Worm (Caenorhabditis elegans) whole organism, late embryonic: ENCODE results near the gene srg-62.

Source experiments
- C08G9.2 ChIP-seq: sonication (generic microtip); optimal IDR thresholded peaks from 2 replicates; lab custom pipeline; 2016; ENCODE audit warnings: mild to moderate bottlenecking, missing genetic modification characterization, moderate library complexity, missing compliant biosample characterization
- C38D4.7 ChIP-seq: fragments of 200-800 bp; sonication (Bioruptor generic); optimal IDR thresholded peaks from 2 replicates; lab custom pipeline; 2018; ENCODE audit warnings: mild to moderate bottlenecking, missing genetic modification characterization, moderate library complexity, missing compliant biosample characterization
- F13H6.1 ChIP-seq: sonication (generic microtip); optimal IDR thresholded peaks from 2 replicates; lab custom pipeline; 2016; ENCODE audit warnings: missing genetic modification characterization, missing compliant biosample characterization
- K02D7.2 ChIP-seq: sonication (generic microtip); optimal IDR thresholded peaks from 2 replicates; lab custom pipeline; 2017; ENCODE audit warnings: mild to moderate bottlenecking, missing genetic modification characterization, missing compliant biosample characterization
- T23F11.4 ChIP-seq: fragments of 200-800 bp; sonication (Bioruptor generic); optimal IDR thresholded peaks from 2 replicates; lab custom pipeline; 2018; ENCODE audit warnings: mild to moderate bottlenecking, missing genetic modification characterization, missing compliant biosample characterization
- ama-1 ChIP-seq: fragments of 150-350 bp; optimal IDR thresholded peaks from 2 replicates; lab custom pipeline; 2014
- ceh-18 ChIP-seq: sonication (generic microtip); optimal IDR thresholded peaks from 2 replicates; lab custom pipeline; 2016; ENCODE audit warnings: missing genetic modification characterization, missing compliant biosample characterization
- ceh-22 ChIP-seq: sonication (generic microtip); optimal IDR thresholded peaks from 2 replicates; lab custom pipeline; 2017; ENCODE audit warnings: missing biosample characterization, missing genetic modification characterization
- ceh-24 ChIP-seq: sonication (generic microtip); optimal IDR thresholded peaks from 2 replicates; lab custom pipeline; 2016; ENCODE audit warnings: mild to moderate bottlenecking, missing genetic modification characterization, missing compliant biosample characterization
- ceh-31 ChIP-seq: sonication (generic microtip); optimal IDR thresholded peaks from 2 replicates; lab custom pipeline; 2016; ENCODE audit warnings: missing genetic modification characterization, missing compliant biosample characterization
- ceh-34 ChIP-seq: sonication (generic microtip); optimal IDR thresholded peaks from 2 replicates; lab custom pipeline; 2016; ENCODE audit warnings: mild to moderate bottlenecking, missing genetic modification characterization, missing compliant biosample characterization
- ceh-45 ChIP-seq: fragments of 200-800 bp; sonication (Bioruptor generic); IDR thresholded peaks from 2 replicates; pipeline ENCODE4 v1.3.6; 2022; ENCODE audit warnings: missing genetic modification reagents, missing genetic modification characterization, missing compliant biosample characterization
- ceh-48 ChIP-seq: sonication (generic microtip); optimal IDR thresholded peaks from 2 replicates; lab custom pipeline; 2016; ENCODE audit warnings: missing genetic modification characterization, inconsistent platforms, missing compliant biosample characterization
- ceh-6 ChIP-seq: fragments of 200-800 bp; sonication (Bioruptor generic); optimal IDR thresholded peaks from 2 replicates; lab custom pipeline; 2018; ENCODE audit warnings: mild to moderate bottlenecking, missing genetic modification characterization, missing compliant biosample characterization
- ceh-9 ChIP-seq: sonication (generic microtip); optimal IDR thresholded peaks from 2 replicates; lab custom pipeline; 2016; ENCODE audit warnings: mild to moderate bottlenecking, missing genetic modification characterization, inconsistent platforms, missing compliant biosample characterization
- che-1 ChIP-seq: sonication (generic microtip); optimal IDR thresholded peaks from 2 replicates; lab custom pipeline; 2016; ENCODE audit warnings: mild to moderate bottlenecking, missing genetic modification characterization, missing compliant biosample characterization
- dmd-4 ChIP-seq: sonication (generic microtip); optimal IDR thresholded peaks from 2 replicates; lab custom pipeline; 2016; ENCODE audit warnings: borderline replicate concordance, missing genetic modification characterization, missing compliant biosample characterization
- dve-1 ChIP-seq: sonication (generic microtip); optimal IDR thresholded peaks from 2 replicates; lab custom pipeline; 2017; ENCODE audit warnings: antibody characterized with exemption, mild to moderate bottlenecking, missing genetic modification characterization, missing compliant biosample characterization
- elt-4 ChIP-seq: sonication (generic microtip); optimal IDR thresholded peaks from 2 replicates; lab custom pipeline; 2016; ENCODE audit warnings: missing genetic modification characterization, missing compliant biosample characterization
- gmeb-2 ChIP-seq: sonication (generic microtip); optimal IDR thresholded peaks from 2 replicates; lab custom pipeline; 2016; ENCODE audit warnings: missing genetic modification characterization, inconsistent platforms, missing compliant biosample characterization
- hlh-15 ChIP-seq: sonication (generic microtip); optimal IDR thresholded peaks from 2 replicates; lab custom pipeline; 2016; ENCODE audit warnings: missing genetic modification characterization, missing compliant biosample characterization
- hlh-30 ChIP-seq: sonication (generic microtip); optimal IDR thresholded peaks from 2 replicates; lab custom pipeline; 2017; ENCODE audit warnings: antibody characterized with exemption, missing genetic modification characterization, missing compliant biosample characterization; ENCODE audit not compliant: insufficient read depth
- hlh-6 ChIP-seq: sonication (generic microtip); optimal IDR thresholded peaks from 2 replicates; lab custom pipeline; 2016; ENCODE audit warnings: missing genotype, missing genetic modification characterization, missing compliant biosample characterization
- lin-11 ChIP-seq: fragments of 200-800 bp; sonication (Bioruptor generic); optimal IDR thresholded peaks from 2 replicates; lab custom pipeline; 2018; ENCODE audit warnings: mild to moderate bottlenecking, missing genetic modification characterization, missing compliant biosample characterization
- madf-2 ChIP-seq: sonication (generic microtip); optimal IDR thresholded peaks from 2 replicates; lab custom pipeline; 2017; ENCODE audit warnings: missing genetic modification characterization, missing compliant biosample characterization
- nhr-232 ChIP-seq: sonication (generic microtip); optimal IDR thresholded peaks from 2 replicates; lab custom pipeline; 2016; ENCODE audit warnings: missing genetic modification characterization, missing compliant biosample characterization
- npax-4 ChIP-seq: sonication (generic microtip); optimal IDR thresholded peaks from 2 replicates; lab custom pipeline; 2016; ENCODE audit warnings: missing genetic modification characterization, missing compliant biosample characterization
- odd-2 ChIP-seq: sonication (generic microtip); optimal IDR thresholded peaks from 2 replicates; lab custom pipeline; 2017; ENCODE audit warnings: antibody characterized with exemption, mild to moderate bottlenecking, missing genetic modification characterization, missing compliant biosample characterization
- pat-9 ChIP-seq: fragments of 200-800 bp; sonication (Bioruptor generic); optimal IDR thresholded peaks from 2 replicates; lab custom pipeline; 2018; ENCODE audit warnings: mild to moderate bottlenecking, missing genetic modification characterization, moderate library complexity, missing compliant biosample characterization
- pax-1 ChIP-seq: fragments of 150-350 bp; optimal IDR thresholded peaks from 2 replicates; lab custom pipeline; 2014; ENCODE audit warnings: missing biosample characterization, missing genetic modification characterization
- pha-4 ChIP-seq: fragments of 150-350 bp; optimal IDR thresholded peaks from 2 replicates; lab custom pipeline; 2018; ENCODE audit warnings: missing biosample characterization, missing genetic modification reagents, missing genetic modification characterization
- pqm-1 ChIP-seq: sonication (generic microtip); optimal IDR thresholded peaks from 2 replicates; lab custom pipeline; 2016; ENCODE audit warnings: missing genetic modification characterization, missing compliant biosample characterization
- pros-1 ChIP-seq: fragments of 150-350 bp; optimal IDR thresholded peaks from 2 replicates; lab custom pipeline; 2014; ENCODE audit warnings: missing biosample characterization, missing genetic modification reagents, missing genetic modification characterization
- sdc-2 ChIP-seq: sonication (generic microtip); optimal IDR thresholded peaks from 2 replicates; lab custom pipeline; 2016; ENCODE audit warnings: missing genotype, missing genetic modification characterization, missing compliant biosample characterization
- sox-2 ChIP-seq: fragments of 200-800 bp; sonication (Bioruptor generic); IDR thresholded peaks from 2 replicates; pipeline ENCODE4 v1.3.6; 2022; ENCODE audit warnings: missing genetic modification reagents, missing genetic modification characterization, missing compliant biosample characterization
- syd-9 ChIP-seq: sonication (generic microtip); optimal IDR thresholded peaks from 2 replicates; lab custom pipeline; 2016; ENCODE audit warnings: mild to moderate bottlenecking, missing genetic modification characterization, moderate library complexity, missing compliant biosample characterization
- tbx-2 ChIP-seq: sonication (generic microtip); optimal IDR thresholded peaks from 2 replicates; lab custom pipeline; 2016; ENCODE audit warnings: missing genetic modification characterization, missing compliant biosample characterization
- ttx-3 ChIP-seq: sonication (generic microtip); optimal IDR thresholded peaks from 2 replicates; lab custom pipeline; 2016; ENCODE audit warnings: missing genetic modification reagents, missing genetic modification characterization, missing compliant biosample characterization
- unc-42 ChIP-seq: sonication (generic microtip); optimal IDR thresholded peaks from 2 replicates; lab custom pipeline; 2016; ENCODE audit warnings: missing genotype, missing genetic modification characterization, missing compliant biosample characterization
- unc-55 ChIP-seq: sonication (generic microtip); optimal IDR thresholded peaks from 2 replicates; lab custom pipeline; 2017; ENCODE audit warnings: missing biosample characterization, missing genetic modification reagents, missing genetic modification characterization
- unc-86 ChIP-seq: sonication (generic microtip); optimal IDR thresholded peaks from 2 replicates; lab custom pipeline; 2016; ENCODE audit warnings: missing genetic modification characterization, missing compliant biosample characterization
- zip-5 ChIP-seq: sonication (generic microtip); optimal IDR thresholded peaks from 2 replicates; lab custom pipeline; 2016; ENCODE audit warnings: missing genetic modification characterization, missing compliant biosample characterization
- ztf-16 ChIP-seq: sonication (generic microtip); optimal IDR thresholded peaks from 2 replicates; lab custom pipeline; 2017; ENCODE audit warnings: missing genetic modification characterization, missing compliant biosample characterization

srg-62 gene

DNA sequence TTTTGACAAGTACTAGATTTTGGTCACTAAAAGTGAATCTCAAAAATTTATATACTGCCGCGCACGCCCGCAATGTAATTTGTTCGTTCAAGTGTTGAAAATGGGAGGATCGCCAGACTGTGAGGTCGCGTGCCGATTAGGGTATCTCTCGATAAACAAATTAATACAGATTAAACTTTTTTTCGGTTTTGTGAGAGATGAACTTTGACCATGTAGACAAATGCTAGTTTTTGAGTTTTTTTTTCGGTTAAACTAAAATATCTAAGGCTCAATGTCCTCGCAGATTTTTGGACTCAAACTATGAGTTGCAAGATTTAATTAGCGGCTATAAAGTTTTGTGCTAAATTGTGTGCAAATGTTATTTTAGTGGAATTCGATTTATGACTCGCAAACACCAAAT lies 27.6 kb upstream of the srg-62 start, which contains the start of gene dhs-15:
TSS of gene dhs-15 (minus strand) at position 101 of the 400 bp plus-strand sequence.
- TF ChIP-seq sdc-2 (tag; lab: Kevin White, UChicago) (no peak), lin-11 (tag; lab: Kevin White, UChicago) (no peak), C08G9.2 (tag; lab: Kevin White, UChicago) (no peak), ceh-22 (tag; lab: Kevin White, UChicago) (no peak), T23F11.4 (GFP tag; lab: Kevin White, UChicago) (no peak), pqm-1 (tag; lab: Kevin White, UChicago) (no peak), unc-42 (no peak), pha-4 (tag; lab: Kevin White, UChicago) (no peak), nhr-232 (tag; lab: Kevin White, UChicago) (no peak), ama-1 (lab: Kevin White, UChicago) (no peak)

ce11 chrV:2767465-2767864 lies 25.3 kb upstream of the srg-62 start, which contains the start of gene R05D8.9:
R05D8.9 (minus strand) TSS chrV:2767565.
- TF ChIP-seq hlh-6 (no peak), elt-4 (tag; lab: Kevin White, UChicago) (no peak), gmeb-2 (tag; lab: Kevin White, UChicago) (no peak), sox-2 (GFP tag; lab: Robert Waterston, UW) (no peak), syd-9 (tag; lab: Kevin White, UChicago) (no peak), pat-9 (tag; lab: Kevin White, UChicago) (no peak), dmd-4 (tag; lab: Kevin White, UChicago) (no peak), hlh-30 (no peak), C38D4.7 (GFP tag; lab: Kevin White, UChicago) (no peak), ama-1 (lab: Kevin White, UChicago) (no peak), unc-55 (GFP tag; lab: Kevin White, UChicago) (no peak)

- TF ChIP-seq npax-4 (tag; lab: Kevin White, UChicago) (no peak), zip-5 (no peak), ttx-3 (tag; lab: Kevin White, UChicago) (no peak), ztf-16 (tag; lab: Kevin White, UChicago) (no peak), unc-86 (tag; lab: Kevin White, UChicago) (no peak), ceh-31 (tag; lab: Kevin White, UChicago) (no peak), ceh-45 (GFP tag; lab: Robert Waterston, UW) (no peak), ceh-6 (no peak), ceh-24 (tag; lab: Kevin White, UChicago) (no peak), ceh-34 (no peak), pha-4 (tag; lab: Kevin White, UChicago) (no peak), pros-1 (no peak), ceh-18 (no peak), odd-2 (tag; lab: Kevin White, UChicago) (no peak), K02D7.2 (tag; lab: Kevin White, UChicago) (no peak), lin-11 (tag; lab: Kevin White, UChicago) (no peak), pax-1 (tag; lab: Kevin White, UChicago) (no peak), unc-55 (GFP tag; lab: Kevin White, UChicago) (no peak), C08G9.2 (tag; lab: Kevin White, UChicago) (no peak)
- TF ChIP-seq, all 69 proteins: peak for 0
Observed at ce11 chrV:2765052-2765451, 22.9 kb upstream of the srg-62 start, which contains the start of gene dhs-14. dhs-14 (minus strand) TSS chrV:2765200.

DNA sequence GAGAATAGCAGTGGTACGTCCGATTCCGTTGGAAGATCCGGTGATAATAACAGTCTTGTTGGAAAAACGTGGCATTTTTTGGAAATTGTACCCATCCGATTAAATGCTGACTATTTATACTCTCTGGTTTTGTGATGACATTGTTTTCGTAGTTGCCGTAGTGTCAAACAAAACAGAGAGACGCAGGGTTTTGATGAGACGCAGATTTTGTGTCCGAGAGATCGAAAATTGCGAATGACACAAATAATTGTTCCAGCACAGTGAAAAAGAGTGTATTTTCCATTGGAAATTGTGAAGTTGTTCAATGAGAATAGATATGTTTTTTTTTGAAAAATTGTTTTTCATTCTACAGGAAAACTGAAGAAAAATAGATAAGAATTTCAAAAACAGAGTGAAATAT lies 20.9 kb upstream of the srg-62 start, which contains the start of gene R05D8.7:
TSS of gene R05D8.7 (minus strand) at position 104 of the 400 bp plus-strand sequence.
- TF ChIP-seq che-1 (no peak), C38D4.7 (GFP tag; lab: Kevin White, UChicago) (no peak), madf-2 (tag; lab: Kevin White, UChicago) (no peak), ceh-9 (tag; lab: Kevin White, UChicago) (no peak), ceh-48 (tag; lab: Kevin White, UChicago) (no peak), ceh-22 (tag; lab: Kevin White, UChicago) (no peak), dve-1 (tag; lab: Kevin White, UChicago) (no peak), ceh-34 (no peak), F13H6.1 (tag; lab: Kevin White, UChicago) (no peak), C08G9.2 (tag; lab: Kevin White, UChicago) (no peak), nhr-232 (tag; lab: Kevin White, UChicago) (no peak), npax-4 (tag; lab: Kevin White, UChicago) (no peak), hlh-15 (tag; lab: Kevin White, UChicago) (no peak), unc-42 (no peak), tbx-2 (tag; lab: Kevin White, UChicago) (no peak), hlh-30 (no peak)
